Fruit fly (Drosophila melanogaster) whole organism, prepupa: ENCODE measurements around the gene Tis11.

Source experiments
- CG11294 ChIP-seq: fragments of 200-800 bp; sonication (Bioruptor generic); IDR thresholded peaks from 2 replicates; pipeline ENCODE4 v1.3.6; 2022; ENCODE audit warnings: missing biosample characterization, missing genetic modification characterization
- CG32006 ChIP-seq: fragments of 200-800 bp; sonication (Bioruptor generic); optimal IDR thresholded peaks from 3 replicates; lab custom pipeline; 2017; ENCODE audit warnings: missing biosample characterization, mild to moderate bottlenecking, missing genetic modification characterization
- Hr39 ChIP-seq: fragments of 200-800 bp; sonication (Bioruptor generic); optimal IDR thresholded peaks from 2 replicates; lab custom pipeline; 2016; ENCODE audit warnings: missing biosample characterization, missing genetic modification characterization
- Lpt ChIP-seq: fragments of 200-800 bp; sonication (Bioruptor generic); optimal IDR thresholded peaks from 3 replicates; lab custom pipeline; 2016; ENCODE audit warnings: missing biosample characterization, missing genetic modification characterization
- fkh ChIP-seq: fragments of 200-800 bp; sonication (Bioruptor generic); optimal IDR thresholded peaks from 3 replicates; lab custom pipeline; 2017; ENCODE audit warnings: missing biosample characterization, mild to moderate bottlenecking, missing genetic modification characterization, moderate library complexity
- svp ChIP-seq: fragments of 200-800 bp; sonication (Bioruptor generic); peaks from one replicate; lab custom pipeline; 2016; ENCODE audit warnings: missing biosample characterization, missing genetic modification characterization

DNA sequence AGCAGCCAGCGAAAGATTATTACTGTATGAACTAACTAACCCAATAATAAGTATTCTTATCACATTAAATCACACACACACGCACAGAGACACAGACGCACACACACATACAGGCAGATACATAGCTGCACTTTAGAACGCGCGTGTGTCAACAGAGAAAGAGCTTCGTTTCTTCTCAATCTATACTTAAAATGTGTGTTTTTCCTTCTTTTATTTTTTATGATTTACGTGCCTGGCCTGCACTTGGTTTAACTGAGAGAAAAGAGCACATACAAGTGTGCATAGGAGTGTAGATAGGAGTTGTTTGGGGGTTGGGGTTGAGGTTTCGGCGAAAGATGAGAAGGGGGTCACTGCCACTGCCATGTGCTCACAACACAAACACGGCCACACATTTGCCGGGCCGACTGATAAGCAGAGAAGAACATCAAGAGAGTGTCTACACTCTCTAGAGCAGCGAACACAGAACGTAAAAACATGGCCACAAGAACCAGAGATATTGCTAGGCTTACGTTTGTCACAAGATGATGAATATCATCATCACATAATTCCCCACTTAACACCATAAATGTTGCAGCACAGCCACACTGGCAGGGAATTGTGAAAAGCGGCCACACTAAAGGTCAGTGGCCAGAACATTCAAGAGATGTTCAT is 8.5 kb downstream of the Tis11 start:
- TF ChIP-seq CG11294 (GFP tag; lab: Robert Waterston, UW) (no peak), CG32006 (no peak), Lpt (GFP tag; lab: Kevin White, UChicago) (no peak), Hr39 (GFP tag; lab: Kevin White, UChicago) (no peak), fkh (GFP tag; lab: Kevin White, UChicago) (peak; percentile 71), svp (peak; percentile 89)
